Worm (Caenorhabditis elegans) whole organism, L3 larva: ENCODE results near the gene C06E1.1.

Experiments
- aly-2 ChIP-seq: fragments of 150-350 bp; optimal IDR thresholded peaks from 2 replicates; lab custom pipeline; 2014; ENCODE audit warnings: missing biosample characterization, missing genetic modification characterization
- elt-2 ChIP-seq: sonication (generic microtip); optimal IDR thresholded peaks from 2 replicates; lab custom pipeline; 2016; ENCODE audit warnings: missing genetic modification reagents, mild to moderate bottlenecking, missing genetic modification characterization, missing compliant biosample characterization
- fkh-10 ChIP-seq: sonication (generic microtip); optimal IDR thresholded peaks from 2 replicates; lab custom pipeline; 2017; ENCODE audit warnings: missing biosample characterization, missing genetic modification reagents, missing genetic modification characterization
- fos-1 ChIP-seq: fragments of 150-350 bp; optimal IDR thresholded peaks from 2 replicates; lab custom pipeline; 2014; ENCODE audit warnings: missing biosample characterization, missing genetic modification characterization
- nhr-11 ChIP-seq: fragments of 150-350 bp; optimal IDR thresholded peaks from 2 replicates; lab custom pipeline; 2014; ENCODE audit warnings: missing biosample characterization, missing genetic modification characterization
- nhr-43 ChIP-seq: sonication (generic microtip); optimal IDR thresholded peaks from 2 replicates; lab custom pipeline; 2016; ENCODE audit warnings: mild to moderate bottlenecking, missing genetic modification characterization, missing compliant biosample characterization; ENCODE audit not compliant: poor library complexity, severe bottlenecking
- pha-4 ChIP-seq: fragments of 150-350 bp; optimal IDR thresholded peaks from 2 replicates; lab custom pipeline; 2014; ENCODE audit warnings: missing biosample characterization, missing genetic modification reagents, missing genetic modification characterization
- pqm-1 ChIP-seq: fragments of 150-350 bp; optimal IDR thresholded peaks from 2 replicates; lab custom pipeline; 2017; ENCODE audit warnings: missing biosample characterization, missing genetic modification characterization, inconsistent platforms
- snpc-4 ChIP-seq: fragments of 150-350 bp; optimal IDR thresholded peaks from 2 replicates; lab custom pipeline; 2014; ENCODE audit warnings: missing biosample characterization, missing genetic modification characterization
- tbx-2 ChIP-seq: sonication (generic microtip); optimal IDR thresholded peaks from 2 replicates; lab custom pipeline; 2016; ENCODE audit warnings: mild to moderate bottlenecking, missing genetic modification characterization, missing compliant biosample characterization
- ztf-11 ChIP-seq: fragments of 150-350 bp; optimal IDR thresholded peaks from 2 replicates; lab custom pipeline; 2014; ENCODE audit warnings: missing biosample characterization, missing genetic modification characterization

ce11 chrIII:8653457-8653856 is 47.8 kb downstream of the C06E1.1 start:
- TF ChIP-seq nhr-11 (tag; lab: Kevin White, UChicago) (no peak), elt-2 (tag; lab: Kevin White, UChicago) (no peak), fkh-10 (GFP tag; lab: Kevin White, UChicago) (no peak), aly-2 (tag; lab: Kevin White, UChicago) (no peak), nhr-43 (tag; lab: Kevin White, UChicago) (no peak), tbx-2 (no peak), snpc-4 (tag; lab: Kevin White, UChicago) (no peak), pha-4 (tag; lab: Kevin White, UChicago) (no peak), fos-1 (tag; lab: Kevin White, UChicago) (no peak), ztf-11 (tag; lab: Kevin White, UChicago) (no peak), pqm-1 (no peak)
